Fruit fly (Drosophila melanogaster): Measurements from ENCODE around the gene CG8620.

CG8620 gene

dm6 chr3L:7133699-7134655 lies 23.9 kb upstream of the CG8620 start, which contains the start of gene melt (continued):
- TF ChIP-seq Sp1 (GFP tag; optimal IDR thresholded peaks at IDR 0.05) = peak; percentile 89
- peak; percentile 86 for TF ChIP-seq Hr83 (GFP tag; optimal IDR thresholded peaks at IDR 0.05; ENCODE audit: poor library complexity, severe bottlenecking)
- TF ChIP-seq usp (GFP tag; optimal IDR thresholded peaks at IDR 0.05) = no peak
- peak; percentile 52 for TF ChIP-seq CG32264 (GFP tag; optimal IDR thresholded peaks at IDR 0.05)
- peak; percentile 42 for TF ChIP-seq sage (GFP tag; optimal IDR thresholded peaks at IDR 0.05)
- TF ChIP-seq woc (GFP tag; optimal IDR thresholded peaks at IDR 0.05) = peak; percentile 98
- peak; percentile 88 for TF ChIP-seq sv (GFP tag; optimal IDR thresholded peaks at IDR 0.05)
- TF ChIP-seq tai (GFP tag; optimal IDR thresholded peaks at IDR 0.05) = no peak
- peak; percentile 72 for TF ChIP-seq Hnf4 (GFP tag; optimal IDR thresholded peaks at IDR 0.05)
- no peak for TF ChIP-seq Abd-B (GFP tag; optimal IDR thresholded peaks at IDR 0.05)
- TF ChIP-seq Mio (GFP tag; optimal IDR thresholded peaks at IDR 0.05) = peak; percentile 2
- no peak for TF ChIP-seq Rel (GFP tag; optimal IDR thresholded peaks at IDR 0.05)
- TF ChIP-seq Rel (tag; optimal IDR thresholded peaks at IDR 0.05) = peak; percentile 48

- TF ChIP-seq Jra (GFP tag; optimal IDR thresholded peaks at IDR 0.05) (no peak), tai (GFP tag; optimal IDR thresholded peaks at IDR 0.05) (no peak), woc (GFP tag; optimal IDR thresholded peaks at IDR 0.05) (no peak), pan (optimal IDR thresholded peaks at IDR 0.05) (no peak), Dif (GFP tag; optimal IDR thresholded peaks at IDR 0.05; ENCODE audit: partially characterized antibody) (no peak), jim (GFP tag; optimal IDR thresholded peaks at IDR 0.05) (peak; percentile 12), Rel (GFP tag; optimal IDR thresholded peaks at IDR 0.05) (no peak), Rel (tag; optimal IDR thresholded peaks at IDR 0.05) (no peak)
Measured at dm6 chr3L:7134818-7135217, 23.1 kb upstream of the CG8620 start.

- TF ChIP-seq Jra (GFP tag; optimal IDR thresholded peaks at IDR 0.05) (no peak), Hr78 (GFP tag; optimal IDR thresholded peaks at IDR 0.05) (no peak), ey (GFP tag; optimal IDR thresholded peaks at IDR 0.05) (no peak), woc (GFP tag; optimal IDR thresholded peaks at IDR 0.05) (no peak), tai (GFP tag; optimal IDR thresholded peaks at IDR 0.05) (no peak), dmrt93B (GFP tag; optimal IDR thresholded peaks at IDR 0.05) (no peak), dl (GFP tag; optimal IDR thresholded peaks at IDR 0.05; ENCODE audit: insufficient read depth in 1 of 2, partially characterized antibody in 2 of 2) (no peak), dsf (GFP tag; optimal IDR thresholded peaks at IDR 0.05; ENCODE audit: borderline replicate concordance) (no peak), Rel (GFP tag; optimal IDR thresholded peaks at IDR 0.05) (no peak), Rel (tag; optimal IDR thresholded peaks at IDR 0.05) (no peak), Hnf4 (GFP tag; optimal IDR thresholded peaks at IDR 0.05) (no peak), sv (GFP tag; optimal IDR thresholded peaks at IDR 0.05) (no peak), psq (GFP tag; optimal IDR thresholded peaks at IDR 0.05) (no peak), br (GFP tag; optimal IDR thresholded peaks at IDR 0.05) (no peak), brk (GFP tag; optimal IDR thresholded peaks at IDR 0.05) (no peak), Dfd (GFP tag; optimal IDR thresholded peaks at IDR 0.05) (no peak), sage (GFP tag; optimal IDR thresholded peaks at IDR 0.05) (no peak), Sp1 (GFP tag; optimal IDR thresholded peaks at IDR 0.05) (no peak), h (GFP tag; optimal IDR thresholded peaks at IDR 0.05) (no peak), CG9705 (GFP tag; optimal IDR thresholded peaks at IDR 0.05) (no peak)
Measured at dm6 chr3L:7136663-7137062, 21.2 kb upstream of the CG8620 start.

dm6 chr3L:7137613-7138189 lies 20.2 kb upstream of the CG8620 start:
- TF ChIP-seq dsf (GFP tag; optimal IDR thresholded peaks at IDR 0.05; ENCODE audit: borderline replicate concordance) (no peak), sv (GFP tag; optimal IDR thresholded peaks at IDR 0.05) (no peak), fru (GFP tag; optimal IDR thresholded peaks at IDR 0.05) (peak; percentile 6), psq (GFP tag; optimal IDR thresholded peaks at IDR 0.05) (peak; percentile 14)

dm6 chr3L:7143283-7143682 lies 14.6 kb upstream of the CG8620 start:
- TF ChIP-seq Myc (optimal IDR thresholded peaks at IDR 0.05) (peak; percentile 84), h (GFP tag; optimal IDR thresholded peaks at IDR 0.05) (no peak), fru (GFP tag; optimal IDR thresholded peaks at IDR 0.05) (peak; percentile 5), Sp1 (GFP tag; optimal IDR thresholded peaks at IDR 0.05) (no peak), CrebA (GFP tag; optimal IDR thresholded peaks at IDR 0.05; ENCODE audit: borderline replicate concordance) (no peak), Mio (GFP tag; optimal IDR thresholded peaks at IDR 0.05) (no peak), N (GFP tag; optimal IDR thresholded peaks at IDR 0.05) (peak; percentile 55), psq (GFP tag; optimal IDR thresholded peaks at IDR 0.05) (no peak), Vsx2 (GFP tag; optimal IDR thresholded peaks at IDR 0.05; ENCODE audit: partially characterized antibody) (peak; percentile 54), Dif (GFP tag; optimal IDR thresholded peaks at IDR 0.05; ENCODE audit: partially characterized antibody) (peak; percentile 43)

All from whole organism, wandering third instar larva.